Fruit fly (Drosophila melanogaster) whole organism, wandering third instar larva: Measurements from ENCODE around the gene PH4alphaSG2.

Experiments used
- CG32264 ChIP-seq: fragments of 200-800 bp; sonication (Bioruptor generic); optimal IDR thresholded peaks from 2 replicates; lab custom pipeline; 2016; ENCODE audit warnings: missing biosample characterization, missing genetic modification characterization
- Dfd ChIP-seq: fragments of >200 bp; optimal IDR thresholded peaks from 2 replicates; lab custom pipeline; 2017; ENCODE audit warnings: missing biosample characterization, missing genetic modification characterization
- Jra ChIP-seq: sonication (Bioruptor generic); optimal IDR thresholded peaks from 2 replicates; lab custom pipeline; 2016; ENCODE audit warnings: missing biosample characterization, missing genetic modification characterization
- OdsH ChIP-seq: fragments of 200-800 bp; sonication (Bioruptor generic); optimal IDR thresholded peaks from 2 replicates; lab custom pipeline; 2016; ENCODE audit warnings: missing biosample characterization, mild to moderate bottlenecking, missing genetic modification characterization
- Rel ChIP-seq, 2 experiments: fragments of 200-800 bp; sonication (Bioruptor generic) in 1 of 2; optimal IDR thresholded peaks; 2 replicates in 1 of 2; 3 replicates in 1 of 2; lab custom pipeline; 2016 to 2019; ENCODE audit warnings: mild to moderate bottlenecking in 2 of 2, missing biosample characterization in 2 of 2, missing genetic modification characterization in 2 of 2, moderate library complexity in 1 of 2
- br ChIP-seq: fragments of 200-800 bp; sonication (Bioruptor generic); optimal IDR thresholded peaks from 2 replicates; lab custom pipeline; 2016; ENCODE audit warnings: missing biosample characterization, missing genetic modification characterization
- foxo ChIP-seq, 2 experiments: fragments of 200-800 bp; sonication (Bioruptor generic); optimal IDR thresholded peaks; 2 replicates in 1 of 2; 3 replicates in 1 of 2; lab custom pipeline; 2016 to 2017; ENCODE audit warnings: missing biosample characterization in 2 of 2, missing genetic modification characterization in 2 of 2
- fru ChIP-seq: fragments of 200-800 bp; sonication (Bioruptor generic); optimal IDR thresholded peaks from 3 replicates; lab custom pipeline; 2016; ENCODE audit warnings: missing biosample characterization, mild to moderate bottlenecking, missing genetic modification characterization
- lola ChIP-seq: fragments of >200 bp; optimal IDR thresholded peaks from 2 replicates; lab custom pipeline; 2017; ENCODE audit warnings: missing biosample characterization, missing genetic modification characterization
- usp ChIP-seq: fragments of >200 bp; optimal IDR thresholded peaks from 2 replicates; lab custom pipeline; 2017; ENCODE audit warnings: missing biosample characterization, missing genetic modification characterization

dm6 chr3R:30534444-30534843, 44.6 kb downstream of the PH4alphaSG2 start:
- TF ChIP-seq CG32264 (no peak), fru (GFP tag; lab: Kevin White, UChicago) (no peak), OdsH (no peak), Dfd (no peak), usp (GFP tag; lab: Kevin White, UChicago) (no peak), foxo (GFP tag; optimal IDR thresholded peaks at IDR 0.05; lab: Kevin White, UChicago) (no peak), Jra (GFP tag; lab: Kevin White, UChicago) (no peak), br (no peak), Rel (GFP tag; optimal IDR thresholded peaks at IDR 0.05; lab: Kevin White, UChicago) (no peak), Rel (tag; optimal IDR thresholded peaks at IDR 0.05; lab: Kevin White, UChicago) (peak; percentile 28), lola (no peak)
